Fruit fly (Drosophila melanogaster) S2 (cell line): ENCODE measurements around the gene CG34427.

ENCODE experiments used
- CG8478 ChIP-seq: fragments of >200 bp; optimal IDR thresholded peaks from 2 replicates; lab custom pipeline; 2018
- CTCF ChIP-seq, 2 experiments: fragments of >200 bp; optimal IDR thresholded peaks; 2 replicates each; lab custom pipeline; 2018

The CG34427 gene

DNA sequence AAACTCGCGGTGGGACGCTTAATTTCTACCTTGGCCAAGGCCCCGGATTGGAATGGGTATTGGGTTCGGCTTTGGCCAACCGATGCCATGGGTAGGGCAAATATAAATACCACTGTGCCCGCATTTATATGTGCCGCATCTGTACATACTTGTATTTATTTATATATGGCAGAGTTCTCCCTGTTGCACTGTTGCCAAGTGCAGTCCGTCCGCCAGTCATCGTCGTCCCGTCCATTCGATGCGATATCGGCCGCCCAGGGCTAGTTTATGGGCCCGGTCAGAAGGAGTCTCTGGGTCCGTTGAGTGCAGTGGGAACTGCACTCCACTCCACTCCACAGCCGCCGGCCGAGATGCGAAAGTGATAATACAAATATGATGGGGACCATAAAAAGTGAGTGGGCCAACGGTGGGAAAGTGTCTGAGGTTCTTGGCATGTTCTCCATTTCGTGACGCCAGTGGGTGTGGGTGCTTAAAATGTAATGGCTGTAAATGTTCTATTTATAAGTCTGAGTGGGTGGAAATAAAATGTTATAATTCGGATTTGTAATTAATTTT lies 18.4 kb downstream of the CG34427 start:
- TF ChIP-seq CTCF (optimal IDR thresholded peaks at IDR 0.05; lab: Kevin White, UChicago) (no peak), CG8478 (no peak)

DNA sequence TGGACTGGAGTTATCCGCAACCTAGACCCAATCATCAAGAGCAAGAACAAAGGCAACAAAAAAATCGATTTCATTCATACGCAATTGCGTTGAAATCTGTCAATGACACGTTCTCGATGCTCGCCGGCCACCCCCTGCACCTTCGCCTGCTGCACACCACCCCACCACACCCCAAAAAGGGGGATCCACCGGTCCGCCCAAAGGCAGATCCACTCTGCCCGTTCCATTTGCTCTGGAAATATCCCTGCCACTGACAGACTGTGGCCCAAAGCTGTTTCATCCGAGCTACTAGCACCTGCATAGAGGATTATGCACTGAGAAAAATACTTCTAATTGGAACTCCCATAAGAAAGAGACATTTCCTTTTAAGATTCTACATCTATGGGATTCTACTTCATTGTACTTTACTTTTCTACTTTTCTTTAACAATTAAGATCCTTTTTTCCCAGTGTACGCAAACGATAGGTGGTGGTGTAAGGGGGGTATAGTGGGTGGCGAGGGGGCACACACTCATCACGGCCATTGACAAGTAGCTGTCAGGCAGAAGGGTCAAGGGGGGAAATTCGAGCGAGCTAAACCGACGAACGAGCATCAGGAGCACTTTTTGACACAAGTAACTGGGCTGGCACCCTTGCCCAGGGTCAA lies 19.3 kb downstream of the CG34427 start:
- TF ChIP-seq CTCF (optimal IDR thresholded peaks at IDR 0.05; lab: Kevin White, UChicago), result no peak
- no peak for TF ChIP-seq CG8478

DNA sequence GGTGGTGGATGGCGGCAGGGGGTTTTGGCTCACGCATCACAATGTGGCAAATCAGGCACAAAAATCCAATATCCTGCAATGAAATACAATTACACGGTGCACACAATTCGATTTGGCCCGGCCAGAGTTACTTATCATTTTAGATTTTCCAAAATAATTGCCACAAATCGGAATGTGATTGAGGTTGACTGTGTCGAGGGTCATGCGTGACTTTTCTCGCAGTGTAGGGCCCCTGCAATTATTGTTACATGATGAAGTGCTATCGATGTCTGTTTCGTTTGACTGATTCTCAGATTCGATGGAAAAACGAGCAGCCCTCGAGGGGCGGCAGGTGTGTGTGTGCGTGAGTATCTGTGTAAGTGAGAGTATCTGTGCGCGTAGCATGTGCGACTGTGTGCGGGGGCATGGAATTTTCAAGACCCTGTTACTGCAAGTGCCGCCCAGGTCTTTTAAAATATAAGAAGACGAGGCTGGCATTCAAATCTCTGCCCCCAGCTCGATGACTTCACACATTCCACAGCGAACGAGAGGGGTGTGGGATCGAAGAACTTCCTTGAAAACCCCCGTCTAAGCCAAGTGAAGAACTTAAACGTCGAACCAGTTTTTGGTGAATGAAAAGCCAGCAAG lies 20.0 kb downstream of the CG34427 start:
- TF ChIP-seq CTCF (optimal IDR thresholded peaks at IDR 0.05; lab: Kevin White, UChicago) (no peak), CG8478 (no peak)

DNA sequence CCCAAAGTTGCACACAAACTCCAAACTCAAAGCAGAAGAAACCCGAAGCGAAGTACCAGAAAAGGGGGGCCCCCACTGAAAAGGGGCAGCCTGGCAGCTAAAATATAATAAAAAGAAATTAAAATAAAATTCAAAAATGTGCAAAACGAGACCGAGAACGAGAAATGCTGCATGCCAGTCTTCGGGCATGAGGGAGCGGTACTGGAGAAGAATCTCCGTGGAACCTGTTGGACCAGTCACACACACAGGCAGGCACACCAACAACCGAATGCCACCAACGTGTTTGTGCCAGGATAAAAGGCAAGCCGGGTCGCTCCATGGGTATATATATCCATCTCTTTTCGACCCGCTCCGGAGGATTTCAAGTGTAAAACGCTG lies 20.5 kb downstream of the CG34427 start:
- no peak for TF ChIP-seq CG8478
- no peak for TF ChIP-seq CTCF (optimal IDR thresholded peaks at IDR 0.05; lab: Kevin White, UChicago)

dm6 chr3L:8825560-8825959 lies 21.0 kb downstream of the CG34427 start:
- TF ChIP-seq CG8478 (no peak), CTCF (optimal IDR thresholded peaks at IDR 0.05; lab: Kevin White, UChicago) (no peak)

DNA sequence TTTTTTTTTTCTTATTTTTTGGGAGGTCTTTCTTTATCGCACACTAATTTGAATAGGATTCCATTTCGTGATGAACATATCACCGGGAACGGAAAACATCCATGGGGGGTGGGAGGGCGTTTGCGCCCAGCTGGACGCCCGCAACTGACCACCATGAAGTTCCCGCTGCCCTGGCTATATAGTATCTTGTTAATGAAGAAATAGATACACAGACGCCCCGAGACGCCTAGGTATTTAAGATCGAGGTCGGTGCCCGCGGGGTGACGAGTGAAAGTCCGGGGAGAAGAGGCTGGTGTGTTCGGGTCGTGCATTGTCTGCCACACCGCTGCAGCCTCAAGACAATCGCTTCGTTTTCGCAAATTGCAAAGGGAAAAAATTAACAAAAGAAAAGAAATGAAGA lies 21.5 kb downstream of the CG34427 start:
- TF ChIP-seq CTCF (optimal IDR thresholded peaks at IDR 0.05; lab: Kevin White, UChicago) (no peak), CG8478 (no peak)

DNA sequence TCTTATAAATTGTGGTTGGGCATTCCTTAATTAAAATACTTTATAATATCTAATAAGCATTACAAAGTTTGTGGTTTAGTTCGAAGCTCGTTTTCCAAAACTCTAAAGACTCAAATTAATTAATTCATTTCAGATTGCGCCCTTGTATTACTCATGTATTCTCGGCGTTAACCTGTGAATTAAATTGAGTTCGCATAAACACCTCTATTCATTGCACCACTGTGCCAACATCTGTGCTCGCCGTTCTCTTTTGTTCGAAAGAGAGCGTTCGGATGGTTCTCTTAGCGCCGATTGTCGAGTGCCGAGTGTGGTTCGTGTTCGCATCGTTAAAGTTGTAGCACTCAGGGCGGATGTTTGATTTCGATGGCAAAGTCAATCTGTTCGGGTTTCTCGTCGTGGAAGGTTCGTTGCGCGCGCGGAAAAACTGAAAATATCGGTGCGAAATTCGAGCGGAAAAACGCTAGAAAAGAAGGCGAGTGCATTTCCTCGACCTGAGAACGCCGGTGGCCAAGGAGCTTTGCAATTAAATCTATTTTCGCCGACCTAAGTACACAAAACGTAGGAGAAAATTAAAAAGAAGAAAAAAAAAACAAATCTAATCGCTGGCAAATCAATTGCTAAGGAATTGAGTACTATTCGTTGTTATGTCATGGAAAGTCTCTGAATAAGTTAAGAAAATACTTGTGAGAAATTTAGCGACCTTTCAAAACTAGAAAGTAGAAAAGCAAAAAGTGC lies 22.7 kb downstream of the CG34427 start, which contains the start of gene dally:
Gene dally, plus strand, starts transcription at position 373 of the 735 bp plus-strand sequence.
- TF ChIP-seq CG8478, result no peak
- TF ChIP-seq CTCF (optimal IDR thresholded peaks at IDR 0.05; lab: Kevin White, UChicago), result no peak

dm6 chr3L:8827868-8828159 lies 23.2 kb downstream of the CG34427 start:
- no peak for TF ChIP-seq CTCF (optimal IDR thresholded peaks at IDR 0.05; lab: Kevin White, UChicago)
- TF ChIP-seq CG8478, result no peak

DNA sequence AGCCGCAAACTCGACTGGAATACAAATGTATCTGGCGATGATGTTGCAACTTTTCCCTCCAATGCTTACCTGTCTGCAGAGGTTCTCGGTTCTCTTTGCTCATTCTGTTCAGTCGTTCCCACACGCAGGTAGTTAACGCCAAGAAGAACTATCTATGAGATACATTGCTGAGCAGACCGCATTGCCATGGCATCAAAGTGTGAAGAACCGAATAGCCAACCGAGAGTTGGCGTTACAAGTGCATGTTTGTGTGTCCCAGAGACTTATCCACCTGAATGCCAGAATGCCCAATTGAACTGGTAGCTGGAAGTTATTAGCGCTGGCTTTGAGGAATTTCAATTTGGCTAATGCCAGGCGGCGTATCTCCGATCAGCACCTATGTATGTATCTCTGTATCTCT lies 25.0 kb downstream of the CG34427 start:
- TF ChIP-seq CG8478 (no peak), CTCF (optimal IDR thresholded peaks at IDR 0.05; lab: Kevin White, UChicago) (no peak)

- no peak for TF ChIP-seq CTCF (optimal IDR thresholded peaks at IDR 0.05; lab: Kevin White, UChicago)
- no peak for TF ChIP-seq CG8478
These were observed 25.6 kb downstream of the CG34427 start for dm6 chr3L:8830017-8830702.

- TF ChIP-seq CTCF (optimal IDR thresholded peaks at IDR 0.05; lab: Kevin White, UChicago) (no peak), CG8478 (no peak)
These were observed 26.4 kb downstream of the CG34427 start for dm6 chr3L:8830954-8831353.

DNA sequence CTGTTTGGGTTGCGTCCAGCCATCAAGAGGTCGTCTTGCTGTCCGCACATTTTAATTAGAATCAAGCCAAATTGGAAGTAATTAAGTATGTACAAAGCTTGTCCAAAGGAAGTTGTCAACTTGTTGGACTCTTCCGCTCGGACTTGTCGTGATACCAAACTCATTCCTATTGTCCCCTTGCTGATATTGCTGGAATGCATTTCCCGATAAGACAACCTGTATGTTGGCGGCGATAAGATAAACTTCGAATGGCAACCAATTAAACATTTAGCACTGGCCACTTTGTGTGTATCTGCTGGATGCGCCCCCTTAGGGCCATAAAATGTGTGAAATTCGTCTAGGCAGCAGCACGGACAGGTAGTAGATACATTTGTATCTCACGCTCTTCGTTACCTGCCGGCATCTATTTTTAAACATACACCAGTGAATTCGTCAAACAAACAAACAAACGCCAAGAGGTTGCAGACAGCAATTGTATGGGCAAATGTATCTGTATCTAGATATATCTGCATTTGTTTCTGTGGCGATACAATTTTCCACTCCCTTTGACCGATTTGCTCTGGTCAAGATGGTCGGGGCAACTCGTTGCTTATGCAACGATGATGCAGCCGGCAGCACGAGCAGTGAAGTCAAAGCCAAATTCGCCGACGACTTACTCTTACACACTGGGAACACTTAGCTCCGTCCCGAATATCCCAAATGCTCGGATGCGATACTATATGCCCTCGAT lies 28.3 kb downstream of the CG34427 start:
- TF ChIP-seq CG8478 (no peak), CTCF (optimal IDR thresholded peaks at IDR 0.05; lab: Kevin White, UChicago) (no peak)

DNA sequence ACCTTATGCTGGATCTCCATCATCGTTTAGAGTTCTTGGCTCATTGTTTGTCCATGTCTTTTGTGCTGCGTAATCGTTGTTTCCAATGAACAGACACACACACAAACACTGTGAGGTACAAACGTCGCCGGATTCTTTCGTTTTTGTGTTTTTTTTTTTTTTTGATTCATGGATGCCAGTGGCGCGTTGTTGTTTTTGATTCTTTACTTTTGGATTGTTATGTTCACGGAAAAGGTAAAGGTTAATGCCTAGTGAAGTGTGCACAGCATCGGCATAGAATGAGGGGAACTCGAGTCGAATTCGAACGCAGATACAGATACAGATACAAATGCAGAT lies 28.9 kb downstream of the CG34427 start:
- TF ChIP-seq CTCF (optimal IDR thresholded peaks at IDR 0.05; lab: Kevin White, UChicago), result no peak
- no peak for TF ChIP-seq CG8478

dm6 chr3L:8834486-8834885 lies 29.9 kb downstream of the CG34427 start:
- no peak for TF ChIP-seq CG8478

- no peak for TF ChIP-seq CG8478
- no peak for TF ChIP-seq CTCF (optimal IDR thresholded peaks at IDR 0.05; lab: Kevin White, UChicago)
These were observed 30.3 kb downstream of the CG34427 start for dm6 chr3L:8834886-8835285.
